Worm (Caenorhabditis elegans) whole organism, L4/young adult: ENCODE results near the gene dnj-9.

ENCODE experiments used
- dao-5 ChIP-seq: sonication (generic microtip); optimal IDR thresholded peaks from 2 replicates; lab custom pipeline; 2016; ENCODE audit warnings: missing genotype, missing genetic modification characterization, moderate library complexity, missing compliant biosample characterization
- him-1 ChIP-seq: sonication (generic microtip); optimal IDR thresholded peaks from 2 replicates; lab custom pipeline; 2016; ENCODE audit warnings: missing genotype, missing genetic modification reagents, missing genetic modification characterization, missing compliant biosample characterization

- TF ChIP-seq him-1: no peak
- TF ChIP-seq dao-5 (tag; lab: Kevin White, UChicago): no peak
Observed at ce11 chrII:4818780-4819179, 33.1 kb upstream of the dnj-9 start.
